Worm (Caenorhabditis elegans): ENCODE measurements around the gene JC8.4.

Gene JC8.4

ce11 chrIV:13253841-13254240, 10.4 kb downstream of the JC8.4 start, which contains the start of gene ttr-45 (continued):
- TF ChIP-seq nhr-179 (tag; optimal IDR thresholded peaks at IDR 0.05), result no peak
- TF ChIP-seq ztf-6 (GFP tag; IDR thresholded peaks at IDR 0.05), result no peak
- TF ChIP-seq tlf-1 (GFP tag; optimal IDR thresholded peaks at IDR 0.05), result peak; percentile 52
- TF ChIP-seq attf-5 (GFP tag; optimal IDR thresholded peaks at IDR 0.05), result peak; percentile 43
- TF ChIP-seq let-607 (tag; optimal IDR thresholded peaks at IDR 0.05), result peak; percentile 28 to 58
- no peak for TF ChIP-seq Y95B8A.8 (GFP tag; IDR thresholded peaks at IDR 0.05)
- TF ChIP-seq dox-1 (GFP tag; IDR thresholded peaks at IDR 0.05), result 0 out of 2 replicates have a peak, but pooled peaks have one; percentile 25
- TF ChIP-seq D2030.7 (GFP tag; IDR thresholded peaks at IDR 0.05), result no peak
- no peak for TF ChIP-seq ztf-18 (tag; optimal IDR thresholded peaks at IDR 0.05)
- TF ChIP-seq ets-4 (GFP tag; optimal IDR thresholded peaks at IDR 0.05), result peak; percentile 19
- no peak for TF ChIP-seq mel-28 (tag; optimal IDR thresholded peaks at IDR 0.05; ENCODE audit: borderline replicate concordance)
- peak; percentile 50 for TF ChIP-seq atf-7 (tag; optimal IDR thresholded peaks at IDR 0.05)
- no peak for TF ChIP-seq madf-6 (GFP tag; IDR thresholded peaks at IDR 0.05)
- TF ChIP-seq mcd-1 (GFP tag; IDR thresholded peaks at IDR 0.05), result no peak
- TF ChIP-seq B0336.3 (GFP tag; IDR thresholded peaks at IDR 0.05), result no peak
- peak; percentile 44 for TF ChIP-seq lin-40 (tag; optimal IDR thresholded peaks at IDR 0.05)
- no peak for TF ChIP-seq ceh-79 (tag; optimal IDR thresholded peaks at IDR 0.05)
- no peak for TF ChIP-seq egl-18 (GFP tag; IDR thresholded peaks at IDR 0.05)
- no peak for TF ChIP-seq lin-26 (GFP tag; IDR thresholded peaks at IDR 0.05)
- TF ChIP-seq ztf-22 (GFP tag; optimal IDR thresholded peaks at IDR 0.05), result peak; percentile 48
- no peak for TF ChIP-seq fkh-3 (tag; optimal IDR thresholded peaks at IDR 0.05)
- TF ChIP-seq K12H6.12 (tag; optimal IDR thresholded peaks at IDR 0.05), result no peak
- TF ChIP-seq F33H1.4 (GFP tag; IDR thresholded peaks at IDR 0.05), result no peak
- TF ChIP-seq snpc-3.4 (tag; optimal IDR thresholded peaks at IDR 0.05), result no peak
- no peak for TF ChIP-seq snpc-4 (GFP tag; optimal IDR thresholded peaks at IDR 0.05)
- no peak for TF ChIP-seq snpc-4 (tag; optimal IDR thresholded peaks at IDR 0.05)
- no peak for TF ChIP-seq madf-3 (GFP tag; IDR thresholded peaks at IDR 0.05)
- TF ChIP-seq madf-10 (tag; optimal IDR thresholded peaks at IDR 0.05), result peak; percentile 36
- no peak for TF ChIP-seq nhr-120 (GFP tag; IDR thresholded peaks at IDR 0.05)
- TF ChIP-seq madf-8 (GFP tag; conservative IDR thresholded peaks at IDR 0.05), result no peak

ce11 chrIV:13255886-13256285, 12.4 kb downstream of the JC8.4 start, which contains the start of gene bus-12:
bus-12 (plus strand) TSS chrIV:13256186.
- TF ChIP-seq pha-4 (tag; optimal IDR thresholded peaks at IDR 0.05), result no peak
- TF ChIP-seq Y53F4B.3 (GFP tag; IDR thresholded peaks at IDR 0.05), result no peak
- TF ChIP-seq K11D2.4 (GFP tag; IDR thresholded peaks at IDR 0.05), result no peak
- no peak for TF ChIP-seq hmg-1.2 (GFP tag; IDR thresholded peaks at IDR 0.05)
- TF ChIP-seq C06A6.2 (GFP tag; conservative IDR thresholded peaks at IDR 0.05), result no peak
- TF ChIP-seq F33H1.4 (GFP tag; IDR thresholded peaks at IDR 0.05), result no peak
- TF ChIP-seq ceh-100 (GFP tag; IDR thresholded peaks at IDR 0.05), result no peak
- TF ChIP-seq F55B11.4 (tag; optimal IDR thresholded peaks at IDR 0.05; ENCODE audit: borderline replicate concordance, insufficient read depth), result no peak
- TF ChIP-seq dox-1 (GFP tag; IDR thresholded peaks at IDR 0.05), result no peak
- TF ChIP-seq repo-1 (tag; optimal IDR thresholded peaks at IDR 0.05), result no peak
- no peak for TF ChIP-seq hmg-20 (GFP tag; IDR thresholded peaks at IDR 0.05)
- no peak for TF ChIP-seq nhr-80 (tag; optimal IDR thresholded peaks at IDR 0.05)
- TF ChIP-seq zfh-2 (GFP tag; conservative IDR thresholded peaks at IDR 0.05), result no peak
- TF ChIP-seq Y53G8AR.9 (GFP tag; conservative IDR thresholded peaks at IDR 0.05), result no peak
- TF ChIP-seq madf-6 (GFP tag; IDR thresholded peaks at IDR 0.05), result no peak
- no peak for TF ChIP-seq mxl-1 (tag; optimal IDR thresholded peaks at IDR 0.05)
- no peak for TF ChIP-seq B0035.1 (tag; optimal IDR thresholded peaks at IDR 0.05)
- no peak for TF ChIP-seq egl-18 (GFP tag; IDR thresholded peaks at IDR 0.05)
- TF ChIP-seq hrde-1 (tag; optimal IDR thresholded peaks at IDR 0.05; ENCODE audit: borderline replicate concordance), result no peak

Measured in whole organism, young adult.